Worm (Caenorhabditis elegans) whole organism, L3 larva: ENCODE measurements around the gene atf-2.

ENCODE experiments used
- ama-1 ChIP-seq: fragments of 150-350 bp; optimal IDR thresholded peaks from 2 replicates; lab custom pipeline; 2018
- elt-3 ChIP-seq, 3 experiments: fragments of 150-350 bp in 1 of 3; sonication (generic microtip) in 2 of 3; optimal IDR thresholded peaks; 2 replicates in 2 of 3; 4 replicates in 1 of 3; lab custom pipeline; 2014 to 2017; ENCODE audit warnings: missing biosample characterization in 3 of 3, missing genetic modification characterization in 3 of 3
- fkh-10 ChIP-seq: sonication (generic microtip); optimal IDR thresholded peaks from 2 replicates; lab custom pipeline; 2017; ENCODE audit warnings: missing biosample characterization, missing genetic modification reagents, missing genetic modification characterization
- fos-1 ChIP-seq: fragments of 150-350 bp; optimal IDR thresholded peaks from 2 replicates; lab custom pipeline; 2014; ENCODE audit warnings: missing biosample characterization, missing genetic modification characterization
- unc-39 ChIP-seq: sonication (generic microtip); optimal IDR thresholded peaks from 4 replicates; lab custom pipeline; 2017; ENCODE audit warnings: missing biosample characterization, missing genetic modification characterization
- zag-1 ChIP-seq: fragments of 150-350 bp; optimal IDR thresholded peaks from 2 replicates; lab custom pipeline; 2014; ENCODE audit warnings: missing biosample characterization, missing genetic modification characterization

DNA sequence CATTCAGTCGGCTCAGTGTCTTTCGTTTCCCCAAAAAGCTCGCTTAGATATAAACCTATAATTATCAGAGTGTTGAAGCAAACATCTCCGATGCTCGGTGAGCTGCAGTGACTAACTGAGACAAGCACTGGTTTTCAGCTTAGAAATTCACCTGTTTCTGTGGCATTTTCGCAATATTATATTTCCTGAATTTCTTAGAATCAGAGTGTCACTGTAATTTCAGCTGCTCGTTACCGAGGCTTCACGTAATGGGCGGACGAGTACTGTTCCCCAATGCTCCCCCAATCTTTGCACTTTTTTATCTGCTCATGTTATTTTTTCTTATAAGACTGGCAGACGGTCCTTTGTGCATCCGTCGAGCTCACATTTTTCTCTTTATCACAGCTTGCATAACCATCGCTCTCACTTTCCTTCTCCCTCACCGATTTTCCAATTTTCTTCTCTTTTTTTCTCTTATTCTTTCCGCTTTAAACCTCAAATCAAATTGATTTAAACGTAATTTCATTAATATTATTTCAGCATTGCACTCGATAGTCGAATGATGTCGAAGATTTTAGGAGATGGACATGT lies 29.7 kb upstream of the atf-2 start, which contains the start of gene trcs-2:
- no peak for TF ChIP-seq fos-1
- TF ChIP-seq zag-1 (tag; lab: Kevin White, UChicago), result no peak
- no peak for TF ChIP-seq unc-39 (tag; lab: Kevin White, UChicago)
- no peak for TF ChIP-seq ama-1
- no peak for TF ChIP-seq fkh-10 (GFP tag; lab: Kevin White, UChicago)
- no peak for TF ChIP-seq elt-3 (tag; optimal IDR thresholded peaks at IDR 0.05; lab: Kevin White, UChicago)
